Worm (Caenorhabditis elegans) whole organism, L2 larva: Measurements from ENCODE around the gene gas-1.

Experiments
- C34F6.9 ChIP-seq: fragments of 150-350 bp; optimal IDR thresholded peaks from 2 replicates; lab custom pipeline; 2014; ENCODE audit warnings: missing biosample characterization, missing genetic modification characterization
- F13H6.1 ChIP-seq: sonication (generic microtip); optimal IDR thresholded peaks from 2 replicates; lab custom pipeline; 2016; ENCODE audit warnings: missing genetic modification characterization, missing compliant biosample characterization
- R02D3.7 ChIP-seq: fragments of 150-350 bp; optimal IDR thresholded peaks from 2 replicates; lab custom pipeline; 2014; ENCODE audit warnings: missing biosample characterization, missing genetic modification characterization
- Y55F3AM.14 ChIP-seq: fragments of 200-800 bp; sonication (Bioruptor generic); optimal IDR thresholded peaks from 2 replicates; lab custom pipeline; 2018; ENCODE audit warnings: mild to moderate bottlenecking, missing genetic modification characterization, missing compliant biosample characterization
- ZK546.5 ChIP-seq: sonication (generic microtip); optimal IDR thresholded peaks from 2 replicates; lab custom pipeline; 2017; ENCODE audit warnings: missing biosample characterization, missing genetic modification characterization
- blmp-1 ChIP-seq: sonication (generic microtip); optimal IDR thresholded peaks from 2 replicates; lab custom pipeline; 2017; ENCODE audit warnings: missing genetic modification characterization, mild to moderate bottlenecking, missing compliant biosample characterization, antibody characterized with exemption, moderate library complexity; ENCODE audit not compliant: insufficient read depth
- ceh-82 ChIP-seq: fragments of 150-350 bp; optimal IDR thresholded peaks from 2 replicates; lab custom pipeline; 2014; ENCODE audit warnings: missing biosample characterization, missing genetic modification characterization
- crh-2 ChIP-seq: sonication (generic microtip); optimal IDR thresholded peaks from 2 replicates; lab custom pipeline; 2017; ENCODE audit warnings: missing biosample characterization, missing genetic modification characterization
- dmd-4 ChIP-seq: sonication (generic microtip); optimal IDR thresholded peaks from 2 replicates; lab custom pipeline; 2017; ENCODE audit warnings: missing biosample characterization, missing genetic modification characterization
- egl-27 ChIP-seq: sonication (generic microtip); optimal IDR thresholded peaks from 3 replicates; lab custom pipeline; 2017; ENCODE audit warnings: missing biosample characterization, missing genetic modification reagents, missing genetic modification characterization
- fos-1 ChIP-seq: fragments of 150-350 bp; optimal IDR thresholded peaks from 2 replicates; lab custom pipeline; 2014; ENCODE audit warnings: missing biosample characterization, missing genetic modification characterization
- gmeb-1 ChIP-seq: fragments of 150-350 bp; optimal IDR thresholded peaks from 2 replicates; lab custom pipeline; 2014; ENCODE audit warnings: missing biosample characterization, missing genetic modification characterization
- lin-11 ChIP-seq: fragments of 150-350 bp; sonication (generic microtip); optimal IDR thresholded peaks from 2 replicates; lab custom pipeline; 2014; ENCODE audit warnings: missing biosample characterization, missing genetic modification characterization, inconsistent platforms, mixed read lengths
- lin-13 ChIP-seq: fragments of 150-350 bp; optimal IDR thresholded peaks from 2 replicates; lab custom pipeline; 2014; ENCODE audit warnings: missing biosample characterization, missing genetic modification reagents, missing genetic modification characterization
- lin-39 ChIP-seq: fragments of 150-350 bp; optimal IDR thresholded peaks from 2 replicates; lab custom pipeline; 2014; ENCODE audit warnings: missing biosample characterization, missing genetic modification reagents, missing genetic modification characterization
- lsy-2 ChIP-seq, 2 experiments: fragments of 150-350 bp in 1 of 2; sonication (generic microtip) in 1 of 2; optimal IDR thresholded peaks; 2 replicates each; lab custom pipeline; 2014 to 2017; ENCODE audit warnings: missing biosample characterization in 2 of 2, missing genetic modification characterization in 2 of 2
- mab-5 ChIP-seq: fragments of 150-350 bp; optimal IDR thresholded peaks from 2 replicates; lab custom pipeline; 2014; ENCODE audit warnings: missing biosample characterization, missing genetic modification characterization
- mbf-1 ChIP-seq: sonication (generic microtip); optimal IDR thresholded peaks from 2 replicates; lab custom pipeline; 2017; ENCODE audit warnings: missing biosample characterization, missing genetic modification characterization
- mdl-1 ChIP-seq, 2 experiments: fragments of 150-350 bp in 1 of 2; sonication (generic microtip) in 1 of 2; optimal IDR thresholded peaks; 2 replicates each; lab custom pipeline; 2017; ENCODE audit warnings: missing biosample characterization in 2 of 2, missing genetic modification characterization in 2 of 2
- nhr-10 ChIP-seq: sonication (generic microtip); optimal IDR thresholded peaks from 2 replicates; lab custom pipeline; 2017; ENCODE audit warnings: missing biosample characterization, missing genetic modification characterization
- nhr-11 ChIP-seq: fragments of 150-350 bp; optimal IDR thresholded peaks from 2 replicates; lab custom pipeline; 2014; ENCODE audit warnings: missing biosample characterization, missing genetic modification characterization
- nhr-129 ChIP-seq: fragments of 150-350 bp; optimal IDR thresholded peaks from 2 replicates; lab custom pipeline; 2014; ENCODE audit warnings: missing biosample characterization, missing genetic modification characterization
- nhr-21 ChIP-seq: fragments of 150-350 bp; optimal IDR thresholded peaks from 2 replicates; lab custom pipeline; 2014; ENCODE audit warnings: missing biosample characterization, missing genetic modification characterization
- nhr-237 ChIP-seq: fragments of 150-350 bp; optimal IDR thresholded peaks from 2 replicates; lab custom pipeline; 2014; ENCODE audit warnings: missing biosample characterization, missing genetic modification characterization
- nhr-25 ChIP-seq: fragments of 150-350 bp; sonication (generic microtip); optimal IDR thresholded peaks from 3 replicates; lab custom pipeline; 2014; ENCODE audit warnings: missing biosample characterization, missing genetic modification characterization
- nhr-77 ChIP-seq: fragments of 150-350 bp; optimal IDR thresholded peaks from 2 replicates; lab custom pipeline; 2014; ENCODE audit warnings: missing biosample characterization, missing genetic modification characterization
- sem-4 ChIP-seq: fragments of 150-350 bp; optimal IDR thresholded peaks from 2 replicates; lab custom pipeline; 2014; ENCODE audit warnings: missing biosample characterization, missing genetic modification reagents, missing genetic modification characterization
- skn-1 ChIP-seq: sonication (generic microtip); optimal IDR thresholded peaks from 2 replicates; lab custom pipeline; 2017; ENCODE audit warnings: missing biosample characterization, missing genetic modification characterization
- sma-3 ChIP-seq: sonication (generic microtip); optimal IDR thresholded peaks from 2 replicates; lab custom pipeline; 2016; ENCODE audit warnings: missing genetic modification reagents, missing genetic modification characterization, missing compliant biosample characterization
- sma-9 ChIP-seq, 2 experiments: fragments of 150-350 bp in 1 of 2; sonication (generic microtip) in 1 of 2; optimal IDR thresholded peaks; 2 replicates each; lab custom pipeline; 2014 to 2016; ENCODE audit warnings: missing genetic modification characterization in 2 of 2, mild to moderate bottlenecking in 1 of 2, missing biosample characterization in 1 of 2, missing compliant biosample characterization in 1 of 2, missing genetic modification reagents in 1 of 2, moderate library complexity in 1 of 2
- snpc-4 ChIP-seq: fragments of 150-350 bp; optimal IDR thresholded peaks from 2 replicates; lab custom pipeline; 2014; ENCODE audit warnings: missing biosample characterization, missing genetic modification characterization
- unc-55 ChIP-seq: fragments of 150-350 bp; sonication (generic microtip); optimal IDR thresholded peaks from 3 replicates; lab custom pipeline; 2014; ENCODE audit warnings: missing biosample characterization, missing genetic modification reagents, missing genetic modification characterization
- unc-62 ChIP-seq: fragments of 150-350 bp; optimal IDR thresholded peaks from 2 replicates; lab custom pipeline; 2014; ENCODE audit warnings: missing biosample characterization, missing genetic modification reagents, missing genetic modification characterization
- zag-1 ChIP-seq: fragments of 150-350 bp; optimal IDR thresholded peaks from 2 replicates; lab custom pipeline; 2014; ENCODE audit warnings: missing biosample characterization, missing genetic modification characterization
- ztf-1 ChIP-seq: fragments of 200-800 bp; sonication (Bioruptor generic); conservative IDR thresholded peaks from 2 replicates; pipeline ENCODE4 v1.3.6; 2022; ENCODE audit warnings: missing genetic modification characterization, missing compliant biosample characterization
- ztf-11 ChIP-seq: sonication (generic microtip); optimal IDR thresholded peaks from 2 replicates; lab custom pipeline; 2017; ENCODE audit warnings: missing biosample characterization, missing genetic modification characterization
- ztf-4 ChIP-seq: fragments of 150-350 bp; optimal IDR thresholded peaks from 2 replicates; lab custom pipeline; 2014; ENCODE audit warnings: missing biosample characterization, missing genetic modification characterization

The gas-1 gene

DNA sequence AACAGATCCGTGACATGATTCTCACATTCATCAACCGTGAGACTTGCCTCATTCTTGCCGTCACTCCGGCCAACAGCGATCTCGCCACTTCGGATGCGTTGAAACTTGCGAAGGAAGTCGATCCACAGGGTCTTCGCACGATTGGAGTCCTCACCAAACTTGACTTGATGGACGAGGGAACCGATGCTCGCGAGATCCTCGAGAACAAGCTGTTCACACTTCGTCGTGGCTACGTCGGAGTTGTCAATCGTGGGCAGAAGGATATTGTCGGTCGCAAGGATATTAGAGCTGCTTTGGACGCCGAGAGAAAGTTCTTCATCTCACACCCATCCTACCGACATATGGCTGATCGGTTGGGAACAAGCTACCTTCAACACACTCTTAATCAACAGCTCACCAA, 20.6 kb downstream of the gas-1 start:
- TF ChIP-seq lin-11 (tag; lab: Kevin White, UChicago) (no peak), ztf-1 (GFP tag; lab: Robert Waterston, UW) (no peak), dmd-4 (no peak), nhr-129 (tag; lab: Kevin White, UChicago) (no peak), mbf-1 (tag; lab: Kevin White, UChicago) (no peak), F13H6.1 (tag; lab: Kevin White, UChicago) (no peak), nhr-11 (no peak), skn-1 (tag; lab: Kevin White, UChicago) (no peak), gmeb-1 (no peak), snpc-4 (tag; lab: Kevin White, UChicago) (no peak), nhr-77 (no peak), sma-3 (GFP tag; lab: Kevin White, UChicago) (no peak), nhr-10 (tag; lab: Kevin White, UChicago) (no peak)

DNA sequence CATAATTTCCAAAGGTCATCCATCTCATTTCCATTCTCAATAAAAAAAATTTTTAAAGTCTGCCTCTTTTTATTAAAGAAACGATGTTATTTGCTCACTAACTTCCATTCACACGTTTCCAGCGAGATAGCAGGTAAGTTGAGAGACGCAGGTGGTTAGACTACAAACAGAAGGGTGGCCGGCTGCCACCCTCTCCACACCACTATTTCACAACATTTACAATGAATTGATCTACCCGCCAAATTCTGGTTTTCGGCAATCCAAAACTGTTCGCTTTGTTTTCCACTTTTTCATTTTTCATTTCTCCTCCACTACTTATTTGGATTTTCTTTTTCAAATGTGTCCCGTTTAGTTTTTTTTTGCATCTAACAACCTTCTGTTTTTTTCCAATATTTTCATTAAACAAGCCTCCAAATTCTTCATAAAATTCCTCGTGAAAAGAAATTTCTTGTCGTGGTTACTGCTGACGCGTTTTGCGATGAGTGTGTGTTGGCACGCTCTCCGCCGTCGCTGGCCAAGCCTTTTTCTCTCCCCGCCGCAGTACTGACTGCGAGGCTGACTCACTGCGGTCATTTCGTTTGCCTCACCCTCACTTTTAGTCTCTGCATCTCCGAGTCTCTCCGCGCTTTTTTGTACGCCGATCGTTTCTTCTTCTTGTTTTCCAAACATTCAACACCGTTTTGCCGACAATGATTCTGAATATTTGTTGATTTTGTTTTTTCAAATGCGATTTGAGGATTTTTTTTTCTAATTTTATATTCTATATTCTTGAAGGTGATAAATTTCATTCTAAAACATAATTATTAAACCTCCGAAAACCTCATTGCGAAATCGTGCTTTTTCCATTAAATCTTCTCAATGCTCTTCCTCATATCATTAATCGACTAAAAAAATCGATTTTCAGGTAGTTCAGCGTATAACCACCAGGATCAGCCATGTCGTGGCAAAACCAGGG, 21.9 kb downstream of the gas-1 start, which contains the start of gene dyn-1:
TSS of gene dyn-1 (plus strand) at position 905 of the 955 bp plus-strand sequence.
- TF ChIP-seq sma-3 (GFP tag; lab: Kevin White, UChicago) (peak; percentile 81), nhr-11 (no peak), mab-5 (tag; lab: Kevin White, UChicago) (peak; percentile 32), nhr-25 (tag; lab: Kevin White, UChicago) (peak; percentile 81), zag-1 (tag; lab: Kevin White, UChicago) (peak; percentile 11), crh-2 (tag; lab: Kevin White, UChicago) (peak; percentile 80), snpc-4 (tag; lab: Kevin White, UChicago) (no peak), sma-9 (GFP tag; optimal IDR thresholded peaks at IDR 0.05; lab: Kevin White, UChicago) (peak; percentile 58), sma-9 (tag; optimal IDR thresholded peaks at IDR 0.05; lab: Kevin White, UChicago) (no peak), ztf-4 (tag; lab: Kevin White, UChicago) (no peak), fos-1 (tag; lab: Kevin White, UChicago) (peak; percentile 99), Y55F3AM.14 (GFP tag; lab: Kevin White, UChicago) (peak; percentile 51), ztf-11 (tag; lab: Kevin White, UChicago) (no peak), nhr-129 (tag; lab: Kevin White, UChicago) (peak; percentile 68), nhr-77 (no peak), nhr-237 (tag; lab: Kevin White, UChicago) (no peak), skn-1 (tag; lab: Kevin White, UChicago) (no peak), F13H6.1 (tag; lab: Kevin White, UChicago) (peak; percentile 52), blmp-1 (tag; lab: Kevin White, UChicago) (peak; percentile 48), lsy-2 (tag; optimal IDR thresholded peaks at IDR 0.05; lab: Kevin White, UChicago) (peak; percentile 26 to 75), gmeb-1 (peak; percentile 31), sem-4 (tag; lab: Kevin White, UChicago) (peak; percentile 67), egl-27 (tag; lab: Kevin White, UChicago) (peak; percentile 54), nhr-21 (tag; lab: Kevin White, UChicago) (peak; percentile 63), nhr-10 (tag; lab: Kevin White, UChicago) (no peak), mdl-1 (tag; optimal IDR thresholded peaks at IDR 0.05; lab: Kevin White, UChicago) (peak; percentile 28 to 29), ZK546.5 (tag; lab: Kevin White, UChicago) (no peak), unc-55 (GFP tag; lab: Kevin White, UChicago) (peak; percentile 39), ceh-82 (tag; lab: Kevin White, UChicago) (no peak), ztf-1 (GFP tag; lab: Robert Waterston, UW) (no peak), R02D3.7 (tag; lab: Kevin White, UChicago) (no peak), C34F6.9 (tag; lab: Kevin White, UChicago) (peak; percentile 47), lin-11 (tag; lab: Kevin White, UChicago) (peak; percentile 26), lin-39 (tag; lab: Kevin White, UChicago) (no peak), lin-13 (GFP tag; lab: Kevin White, UChicago) (peak; percentile 61), unc-62 (GFP tag; lab: Kevin White, UChicago) (no peak), dmd-4 (no peak)
